Worm (Caenorhabditis elegans) whole organism, dauer: ENCODE data around the gene dhhc-5.

Experiments used
- unc-62 ChIP-seq: sonication (generic microtip); optimal IDR thresholded peaks from 2 replicates; lab custom pipeline; 2017; ENCODE audit warnings: missing biosample characterization, missing genetic modification reagents, missing genetic modification characterization

The dhhc-5 gene

ce11 chrIII:6871067-6871466, 22.2 kb upstream of the dhhc-5 start:
- TF ChIP-seq unc-62 = no peak

ce11 chrIII:6869996-6870395, 21.1 kb upstream of the dhhc-5 start, which contains the start of gene K04C2.8:
Gene K04C2.8, plus strand, starts transcription at chrIII:6870296.
- no peak for TF ChIP-seq unc-62

- no peak for TF ChIP-seq unc-62
Measured at ce11 chrIII:6869268-6869667, 20.4 kb upstream of the dhhc-5 start, which contains the start of the genes cra-1 and kbp-1. Gene cra-1, minus strand, starts transcription at chrIII:6869460. Gene kbp-1, plus strand, starts transcription at chrIII:6869633.

ce11 chrIII:6863901-6864300, 15.0 kb upstream of the dhhc-5 start, which contains the start of gene sma-3:
Gene sma-3, minus strand, starts transcription at chrIII:6863968.
- TF ChIP-seq unc-62 = no peak

ce11 chrIII:6859482-6859881, 10.6 kb upstream of the dhhc-5 start, which contains the start of gene clec-158:
Gene clec-158, minus strand, starts transcription at chrIII:6859582.
- no peak for TF ChIP-seq unc-62

- no peak for TF ChIP-seq unc-62
Measured at ce11 chrIII:6857390-6857848, 8.6 kb upstream of the dhhc-5 start.

- TF ChIP-seq unc-62 = no peak
Measured at ce11 chrIII:6856709-6857108, 7.8 kb upstream of the dhhc-5 start, which contains the start of gene zak-1. Gene zak-1, minus strand, starts transcription at chrIII:6856809.

- TF ChIP-seq unc-62 = no peak
Measured at ce11 chrIII:6850255-6850654, 1.4 kb upstream of the dhhc-5 start, which contains the start of gene srv-1. Gene srv-1, plus strand, starts transcription at chrIII:6850385.

- TF ChIP-seq unc-62 = no peak
Measured at ce11 chrIII:6839091-6839490, 9.8 kb downstream of the dhhc-5 start.

- no peak for TF ChIP-seq unc-62
Measured at ce11 chrIII:6837320-6837719, 11.5 kb downstream of the dhhc-5 start.

- no peak for TF ChIP-seq unc-62
Measured at ce11 chrIII:6831312-6831711, 17.5 kb downstream of the dhhc-5 start.

ce11 chrIII:6826137-6826536, 22.7 kb downstream of the dhhc-5 start:
- no peak for TF ChIP-seq unc-62

- no peak for TF ChIP-seq unc-62
Measured at ce11 chrIII:6822790-6823189, 26.1 kb downstream of the dhhc-5 start.

- no peak for TF ChIP-seq unc-62
Measured at ce11 chrIII:6820343-6820985, 28.4 kb downstream of the dhhc-5 start, which contains the start of gene ten-1. Gene ten-1, plus strand, starts transcription at chrIII:6820935.

- TF ChIP-seq unc-62 = no peak
Measured at ce11 chrIII:6819322-6819901, 29.4 kb downstream of the dhhc-5 start, which contains the start of gene F28F5.6. Gene F28F5.6, minus strand, starts transcription at chrIII:6819372.

- no peak for TF ChIP-seq unc-62
Measured at ce11 chrIII:6818037-6818436, 30.8 kb downstream of the dhhc-5 start.

ce11 chrIII:6816930-6817329, 31.9 kb downstream of the dhhc-5 start, which contains the start of gene F28F5.4:
Gene F28F5.4, minus strand, starts transcription at chrIII:6817033.
- no peak for TF ChIP-seq unc-62

ce11 chrIII:6805397-6805796, 43.5 kb downstream of the dhhc-5 start:
- no peak for TF ChIP-seq unc-62
